Fruit fly (Drosophila melanogaster): Measurements from ENCODE around the gene 14-3-3epsilon.

- TF ChIP-seq Gug (GFP tag; IDR thresholded peaks at IDR 0.05) (no peak), fkh (GFP tag; optimal IDR thresholded peaks at IDR 0.05) (no peak), cyc (GFP tag; optimal IDR thresholded peaks at IDR 0.05) (no peak), Sox15 (GFP tag; optimal IDR thresholded peaks at IDR 0.05) (no peak), Sox102F (GFP tag; optimal IDR thresholded peaks at IDR 0.05) (no peak), pdm3 (GFP tag; optimal IDR thresholded peaks at IDR 0.05) (no peak), acj6 (GFP tag; optimal IDR thresholded peaks at IDR 0.05) (no peak), CG4318 (GFP tag; optimal IDR thresholded peaks at IDR 0.05) (no peak), topi (GFP tag; optimal IDR thresholded peaks at IDR 0.05) (no peak), eg (GFP tag; IDR thresholded peaks at IDR 0.05) (no peak), CG10631 (GFP tag; optimal IDR thresholded peaks at IDR 0.05) (no peak), CG3919 (GFP tag; optimal IDR thresholded peaks at IDR 0.05) (no peak)
These were observed 50.0 kb downstream of the 14-3-3epsilon start for dm6 chr3R:18292371-18292770.

Data from whole organism, prepupa.